Worm (Caenorhabditis elegans): Measurements from ENCODE around the gene ZK616.1.

ce11 chrIV:5369414-5369813 lies 31.3 kb upstream of the ZK616.1 start, which contains the start of gene F41H10.3:
- TF ChIP-seq unc-39 (tag; optimal IDR thresholded peaks at IDR 0.05) (no peak), nhr-28 (tag; optimal IDR thresholded peaks at IDR 0.05) (no peak), hlh-1 (tag; optimal IDR thresholded peaks at IDR 0.05) (no peak), ceh-43 (GFP tag; optimal IDR thresholded peaks at IDR 0.05) (no peak), pha-4 (tag; optimal IDR thresholded peaks at IDR 0.05) (no peak), sptf-1 (tag; optimal IDR thresholded peaks at IDR 0.05) (no peak), elt-1 (tag; optimal IDR thresholded peaks at IDR 0.05; ENCODE audit: borderline replicate concordance, insufficient read depth) (no peak), snpc-4 (tag; optimal IDR thresholded peaks at IDR 0.05) (no peak), ztf-11 (tag; optimal IDR thresholded peaks at IDR 0.05) (no peak)
